Worm (Caenorhabditis elegans) whole organism, young adult: ENCODE data around the gene nspd-9.

Experiments used
- ccch-3 ChIP-seq: fragments of 200-800 bp; sonication (Bioruptor generic); optimal IDR thresholded peaks from 2 replicates; lab custom pipeline; 2018; ENCODE audit warnings: mild to moderate bottlenecking, missing genetic modification characterization, missing compliant biosample characterization
- hmg-1.2 ChIP-seq: fragments of 200-800 bp; sonication (Bioruptor generic); IDR thresholded peaks from 2 replicates; pipeline ENCODE4 v1.3.6; 2022; ENCODE audit warnings: missing genetic modification reagents, missing genetic modification characterization, missing compliant biosample characterization
- sea-2 ChIP-seq: fragments of 200-800 bp; sonication (Bioruptor generic); IDR thresholded peaks from 2 replicates; pipeline ENCODE4 v1.3.6; 2022; ENCODE audit warnings: missing genetic modification characterization, missing compliant biosample characterization
- tbx-9 ChIP-seq: sonication (generic microtip); optimal IDR thresholded peaks from 2 replicates; lab custom pipeline; 2016; ENCODE audit warnings: borderline replicate concordance, missing genetic modification characterization, inconsistent platforms, missing compliant biosample characterization

DNA sequence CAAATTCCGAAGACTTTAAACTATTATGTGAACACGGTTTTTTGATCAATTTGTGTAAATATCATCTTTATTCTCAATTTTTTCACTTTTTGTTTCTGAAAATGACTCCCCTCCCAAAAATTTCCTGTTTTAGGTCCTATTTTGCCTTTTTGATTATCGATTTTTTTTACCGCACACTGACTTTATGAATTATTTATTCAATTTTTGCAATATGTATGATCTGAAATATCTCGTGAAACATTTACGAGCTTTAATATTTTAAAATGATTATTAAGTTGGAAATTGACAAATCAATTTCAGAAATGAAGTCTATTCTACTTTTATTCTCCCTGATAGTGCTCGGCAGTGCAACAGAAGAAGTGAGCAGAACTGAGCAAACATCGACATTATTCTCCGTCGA is 49.3 kb upstream of the nspd-9 start, which contains the start of gene C35D10.1:
- no peak for TF ChIP-seq sea-2 (GFP tag; lab: Robert Waterston, UW)
- TF ChIP-seq ccch-3 (GFP tag; lab: Kevin White, UChicago): no peak
- no peak for TF ChIP-seq hmg-1.2 (GFP tag; lab: Robert Waterston, UW)
- TF ChIP-seq tbx-9 (tag; lab: Kevin White, UChicago): no peak
